Worm (Caenorhabditis elegans): ENCODE results near the gene bbs-2.

- TF ChIP-seq tbx-11 (GFP tag; IDR thresholded peaks at IDR 0.05) = no peak
- TF ChIP-seq F13C5.2 (tag; optimal IDR thresholded peaks at IDR 0.05) = no peak
- TF ChIP-seq tra-4 (tag; optimal IDR thresholded peaks at IDR 0.05) = no peak
- TF ChIP-seq scrt-1 (GFP tag; IDR thresholded peaks at IDR 0.05) = no peak
- no peak for TF ChIP-seq ama-1 (optimal IDR thresholded peaks at IDR 0.05)
Measured at ce11 chrIV:7967006-7967405, 33.2 kb downstream of the bbs-2 start, which contains the start of gene F57H12.5.

Data from whole organism, early embryonic.